Worm (Caenorhabditis elegans) whole organism, L4 larva: ENCODE measurements around the gene tba-7.
A peak's percentile ranks its signal among the peaks of the same experiment; 100 is the strongest.

ENCODE experiments used
- D1046.2 ChIP-seq: fragments of 200-800 bp; sonication (Bioruptor generic); IDR thresholded peaks from 2 replicates; pipeline ENCODE4 v1.3.6; 2022; ENCODE audit warnings: missing genetic modification characterization, missing compliant biosample characterization
- F26F4.8 ChIP-seq: fragments of 200-800 bp; sonication (Bioruptor generic); conservative IDR thresholded peaks from 2 replicates; pipeline ENCODE4 v1.3.6; 2022; ENCODE audit warnings: missing genetic modification characterization, missing compliant biosample characterization
- R02D3.7 ChIP-seq: fragments of 150-350 bp; sonication (generic microtip); optimal IDR thresholded peaks from 3 replicates; lab custom pipeline; 2014; ENCODE audit warnings: missing biosample characterization, missing genetic modification characterization
- T26A8.4 ChIP-seq: fragments of 200-800 bp; sonication (Bioruptor generic); IDR thresholded peaks from 2 replicates; pipeline ENCODE4 v1.3.6; 2022; ENCODE audit warnings: missing genetic modification characterization, missing compliant biosample characterization
- Y105C5A.15 ChIP-seq: fragments of 200-800 bp; sonication (Bioruptor generic); IDR thresholded peaks from 2 replicates; pipeline ENCODE4 v1.3.6; 2022; ENCODE audit warnings: missing genetic modification characterization, missing compliant biosample characterization
- Y48G9A.11 ChIP-seq: fragments of 200-800 bp; sonication (Bioruptor generic); IDR thresholded peaks from 2 replicates; pipeline ENCODE4 v1.3.6; 2022; ENCODE audit warnings: missing genetic modification reagents, missing genetic modification characterization, missing compliant biosample characterization
- Y5F2A.4 ChIP-seq: fragments of 200-800 bp; sonication (Bioruptor generic); optimal IDR thresholded peaks from 2 replicates; lab custom pipeline; 2018; ENCODE audit warnings: mild to moderate bottlenecking, missing genetic modification characterization, missing compliant biosample characterization
- Y75B8A.6 ChIP-seq: fragments of 200-800 bp; sonication (Bioruptor generic); IDR thresholded peaks from 2 replicates; pipeline ENCODE4 v1.3.6; 2022; ENCODE audit warnings: missing genetic modification reagents, missing genetic modification characterization, missing compliant biosample characterization
- ZK337.2 ChIP-seq: fragments of 200-800 bp; sonication (Bioruptor generic); IDR thresholded peaks from 2 replicates; pipeline ENCODE4 v1.3.6; 2022; ENCODE audit warnings: missing genetic modification reagents, missing genetic modification characterization, missing compliant biosample characterization
- ZK546.5 ChIP-seq, 2 experiments: sonication (generic microtip); optimal IDR thresholded peaks; 2 replicates each; lab custom pipeline; 2017; ENCODE audit warnings: missing biosample characterization in 2 of 2, missing genetic modification characterization in 2 of 2
- aha-1 ChIP-seq: fragments of 150-350 bp; peaks from one replicate; lab custom pipeline; 2014; ENCODE audit warnings: missing biosample characterization, missing genetic modification characterization
- ama-1 ChIP-seq: fragments of 150-350 bp; optimal IDR thresholded peaks from 2 replicates; lab custom pipeline; 2014; ENCODE audit warnings: inconsistent platforms, mixed read lengths
- arid-1 ChIP-seq: fragments of 200-800 bp; sonication (Bioruptor generic); conservative IDR thresholded peaks from 2 replicates; pipeline ENCODE4 v1.3.6; 2022; ENCODE audit warnings: missing genetic modification reagents, missing genetic modification characterization, missing compliant biosample characterization
- attf-4 ChIP-seq: sonication (generic microtip); optimal IDR thresholded peaks from 3 replicates; lab custom pipeline; 2017; ENCODE audit warnings: missing biosample characterization, missing genetic modification characterization
- ceh-32 ChIP-seq: sonication (generic microtip); optimal IDR thresholded peaks from 2 replicates; lab custom pipeline; 2016; ENCODE audit warnings: mild to moderate bottlenecking, missing genetic modification characterization, missing compliant biosample characterization; ENCODE audit not compliant: poor library complexity
- ceh-62 ChIP-seq: sonication (generic microtip); optimal IDR thresholded peaks from 2 replicates; lab custom pipeline; 2017; ENCODE audit warnings: missing biosample characterization, missing genetic modification characterization
- daf-19 ChIP-seq: fragments of 200-800 bp; sonication (Bioruptor generic); conservative IDR thresholded peaks from 2 replicates; pipeline ENCODE4 v1.3.6; 2022; ENCODE audit warnings: missing genetic modification characterization, missing compliant biosample characterization
- dpl-1 ChIP-seq: fragments of 150-350 bp; optimal IDR thresholded peaks from 2 replicates; lab custom pipeline; 2014; ENCODE audit warnings: missing biosample characterization, missing genetic modification reagents, missing genetic modification characterization
- dve-1 ChIP-seq: sonication (generic microtip); optimal IDR thresholded peaks from 2 replicates; lab custom pipeline; 2017; ENCODE audit warnings: antibody characterized with exemption, mild to moderate bottlenecking, missing genetic modification characterization, missing compliant biosample characterization; ENCODE audit not compliant: insufficient read depth
- egl-27 ChIP-seq: sonication (generic microtip); optimal IDR thresholded peaks from 3 replicates; lab custom pipeline; 2017; ENCODE audit warnings: missing biosample characterization, missing genetic modification reagents, missing genetic modification characterization
- egl-43 ChIP-seq: fragments of 200-800 bp; sonication (Bioruptor generic); IDR thresholded peaks from 2 replicates; pipeline ENCODE4 v1.3.6; 2022; ENCODE audit warnings: missing genetic modification reagents, missing genetic modification characterization, missing compliant biosample characterization
- hif-1 ChIP-seq, 2 experiments: sonication (generic microtip); optimal IDR thresholded peaks; 2 replicates each; lab custom pipeline; 2016 to 2017; ENCODE audit warnings: missing compliant biosample characterization in 2 of 2, missing genetic modification characterization in 2 of 2, missing genetic modification reagents in 2 of 2, missing genotype in 2 of 2, mild to moderate bottlenecking in 1 of 2
- hlh-11 ChIP-seq: fragments of 200-800 bp; sonication (Bioruptor generic); optimal IDR thresholded peaks from 2 replicates; lab custom pipeline; 2018; ENCODE audit warnings: mild to moderate bottlenecking, missing genetic modification characterization, missing compliant biosample characterization
- hmg-1.1 ChIP-seq: fragments of 200-800 bp; sonication (Bioruptor generic); IDR thresholded peaks from 2 replicates; pipeline ENCODE4 v1.3.6; 2022; ENCODE audit warnings: missing genetic modification reagents, missing genetic modification characterization, missing compliant biosample characterization
- lim-7 ChIP-seq: fragments of 200-800 bp; sonication (Bioruptor generic); IDR thresholded peaks from 2 replicates; pipeline ENCODE4 v1.3.6; 2022; ENCODE audit warnings: missing genetic modification characterization, missing compliant biosample characterization
- lin-1 ChIP-seq: fragments of 200-800 bp; sonication (Bioruptor generic); IDR thresholded peaks from 2 replicates; pipeline ENCODE4 v1.3.6; 2022; ENCODE audit warnings: missing genetic modification reagents, missing genetic modification characterization, missing compliant biosample characterization
- lin-15B ChIP-seq: fragments of 150-350 bp; sonication (generic microtip); optimal IDR thresholded peaks from 3 replicates; lab custom pipeline; 2014; ENCODE audit warnings: missing biosample characterization, missing genetic modification characterization
- lin-29 ChIP-seq: fragments of 200-800 bp; sonication (Bioruptor generic); IDR thresholded peaks from 2 replicates; pipeline ENCODE4 v1.3.6; 2022; ENCODE audit warnings: missing genetic modification reagents, missing genetic modification characterization, missing compliant biosample characterization
- lin-38 ChIP-seq: fragments of 200-800 bp; sonication (Bioruptor generic); IDR thresholded peaks from 2 replicates; pipeline ENCODE4 v1.3.6; 2022; ENCODE audit warnings: missing genetic modification reagents, missing genetic modification characterization, missing compliant biosample characterization
- madf-5 ChIP-seq, 2 experiments: fragments of 200-800 bp; sonication (Bioruptor generic); IDR thresholded peaks; 2 replicates each; pipeline ENCODE4 v1.3.6; 2022; ENCODE audit warnings: missing compliant biosample characterization in 2 of 2, missing genetic modification characterization in 2 of 2
- madf-9 ChIP-seq: fragments of 200-800 bp; sonication (Bioruptor generic); conservative IDR thresholded peaks from 2 replicates; pipeline ENCODE4 v1.3.6; 2022; ENCODE audit warnings: missing genetic modification reagents, missing genetic modification characterization, missing compliant biosample characterization
- mdl-1 ChIP-seq, 2 experiments: fragments of 150-350 bp in 1 of 2; sonication (generic microtip) in 1 of 2; optimal IDR thresholded peaks; 2 replicates each; lab custom pipeline; 2014 to 2017; ENCODE audit warnings: missing biosample characterization in 2 of 2, missing genetic modification characterization in 2 of 2
- mep-1 ChIP-seq: fragments of 150-350 bp; sonication (generic microtip); optimal IDR thresholded peaks from 3 replicates; lab custom pipeline; 2014; ENCODE audit warnings: missing biosample characterization, missing genetic modification characterization
- mxl-3 ChIP-seq: fragments of 200-800 bp; sonication (Bioruptor generic); optimal IDR thresholded peaks from 2 replicates; lab custom pipeline; 2018; ENCODE audit warnings: mild to moderate bottlenecking, missing genetic modification characterization, missing compliant biosample characterization
- nhr-102 ChIP-seq: sonication (generic microtip); optimal IDR thresholded peaks from 2 replicates; lab custom pipeline; 2016; ENCODE audit warnings: mild to moderate bottlenecking, missing genetic modification characterization, moderate library complexity, missing compliant biosample characterization
- nhr-11 ChIP-seq: fragments of 150-350 bp; optimal IDR thresholded peaks from 2 replicates; lab custom pipeline; 2014; ENCODE audit warnings: missing biosample characterization, missing genetic modification characterization
- nhr-28 ChIP-seq: fragments of 150-350 bp; optimal IDR thresholded peaks from 2 replicates; lab custom pipeline; 2014; ENCODE audit warnings: missing biosample characterization, missing genetic modification characterization
- nhr-41 ChIP-seq: fragments of 200-800 bp; sonication (Bioruptor generic); IDR thresholded peaks from 2 replicates; pipeline ENCODE4 v1.3.6; 2022; ENCODE audit warnings: missing genetic modification reagents, missing genetic modification characterization, missing compliant biosample characterization
- nhr-42 ChIP-seq: fragments of 200-800 bp; sonication (Bioruptor generic); IDR thresholded peaks from 2 replicates; pipeline ENCODE4 v1.3.6; 2022; ENCODE audit warnings: missing genetic modification characterization, missing compliant biosample characterization
- nhr-76 ChIP-seq: fragments of 150-350 bp; optimal IDR thresholded peaks from 2 replicates; lab custom pipeline; 2014; ENCODE audit warnings: missing biosample characterization, missing genetic modification characterization
- nhr-77 ChIP-seq: fragments of 150-350 bp; optimal IDR thresholded peaks from 2 replicates; lab custom pipeline; 2014; ENCODE audit warnings: missing biosample characterization, missing genetic modification characterization
- php-3 ChIP-seq: fragments of 200-800 bp; sonication (Bioruptor generic); IDR thresholded peaks from 2 replicates; pipeline ENCODE4 v1.3.6; 2022; ENCODE audit warnings: missing genetic modification reagents, missing genetic modification characterization, missing compliant biosample characterization
- rbr-2 ChIP-seq: sonication (generic microtip); optimal IDR thresholded peaks from 2 replicates; lab custom pipeline; 2016; ENCODE audit warnings: missing genotype, missing genetic modification characterization, missing compliant biosample characterization
- sdz-12 ChIP-seq: fragments of 200-800 bp; sonication (Bioruptor generic); optimal IDR thresholded peaks from 2 replicates; lab custom pipeline; 2018; ENCODE audit warnings: mild to moderate bottlenecking, missing genetic modification characterization, missing compliant biosample characterization
- snpc-1.2 ChIP-seq: fragments of 200-800 bp; sonication (Bioruptor generic); IDR thresholded peaks from 2 replicates; pipeline ENCODE4 v1.3.6; 2022; ENCODE audit warnings: missing genetic modification reagents, missing genetic modification characterization, missing compliant biosample characterization
- snpc-4 ChIP-seq: fragments of 150-350 bp; optimal IDR thresholded peaks from 2 replicates; lab custom pipeline; 2014; ENCODE audit warnings: missing biosample characterization, missing genetic modification characterization
- tra-1 ChIP-seq: fragments of 200-800 bp; sonication (Bioruptor generic); IDR thresholded peaks from 2 replicates; pipeline ENCODE4 v1.3.6; 2022; ENCODE audit warnings: missing genetic modification reagents, missing genetic modification characterization, missing compliant biosample characterization
- vab-7 ChIP-seq: fragments of 200-800 bp; sonication (Bioruptor generic); IDR thresholded peaks from 2 replicates; pipeline ENCODE4 v1.3.6; 2022; ENCODE audit warnings: missing genetic modification reagents, missing genetic modification characterization, missing compliant biosample characterization
- zfp-3 ChIP-seq: fragments of 200-800 bp; sonication (Bioruptor generic); conservative IDR thresholded peaks from 2 replicates; pipeline ENCODE4 v1.3.6; 2022; ENCODE audit warnings: missing genetic modification reagents, missing genetic modification characterization, missing compliant biosample characterization
- zip-11 ChIP-seq: fragments of 200-800 bp; sonication (Bioruptor generic); IDR thresholded peaks from 2 replicates; pipeline ENCODE4 v1.3.6; 2022; ENCODE audit warnings: missing genetic modification characterization, missing compliant biosample characterization
- ztf-11 ChIP-seq: fragments of 150-350 bp; optimal IDR thresholded peaks from 2 replicates; lab custom pipeline; 2014; ENCODE audit warnings: missing biosample characterization, missing genetic modification characterization
- ztf-7 ChIP-seq: fragments of 150-350 bp; optimal IDR thresholded peaks from 2 replicates; lab custom pipeline; 2014; ENCODE audit warnings: missing biosample characterization, missing genetic modification characterization

tba-7 gene

DNA sequence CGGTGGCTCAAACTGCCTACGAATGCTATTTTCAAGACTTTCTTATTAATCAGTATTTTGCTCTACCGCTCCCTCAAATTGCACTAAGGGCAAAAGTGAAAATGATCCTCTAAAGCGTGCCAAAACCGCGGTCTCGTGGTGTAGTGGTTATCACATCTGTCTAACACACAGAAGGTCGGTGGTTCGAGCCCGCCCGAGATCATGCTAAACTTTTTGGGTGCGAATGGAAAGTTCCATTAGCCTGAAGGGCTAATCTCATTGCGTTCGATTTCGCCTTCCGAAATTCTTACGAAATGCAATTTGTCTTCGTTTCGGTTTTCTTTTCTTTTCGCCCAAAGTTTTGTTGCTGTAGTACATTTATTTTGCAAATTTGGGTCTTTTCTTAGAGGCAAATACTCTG lies 18.1 kb downstream of the tba-7 start (continued):
- TF ChIP-seq nhr-11 (tag; lab: Kevin White, UChicago): no peak
- no peak for TF ChIP-seq ama-1 (lab: Kevin White, UChicago)
- no peak for TF ChIP-seq sdz-12 (GFP tag; lab: Kevin White, UChicago)
- TF ChIP-seq Y48G9A.11 (GFP tag; lab: Robert Waterston, UW): peak; percentile 53; the same call in 1 of the 2 replicates
- no peak for TF ChIP-seq lin-15B (tag; lab: Kevin White, UChicago)
- TF ChIP-seq R02D3.7: no peak
- TF ChIP-seq daf-19 (GFP tag; lab: Robert Waterston, UW): 0 out of 2 replicates have a peak, but pooled peaks have one; percentile 65
- TF ChIP-seq nhr-28 (tag; lab: Kevin White, UChicago): no peak
- no peak for TF ChIP-seq dve-1
- TF ChIP-seq rbr-2: no peak
- TF ChIP-seq T26A8.4 (GFP tag; lab: Robert Waterston, UW): 0 out of 2 replicates have a peak, but pooled peaks have one; percentile 39
- no peak for TF ChIP-seq Y105C5A.15 (GFP tag; lab: Robert Waterston, UW)
- TF ChIP-seq ztf-7 (tag; lab: Kevin White, UChicago): no peak
- no peak for TF ChIP-seq egl-27 (tag; lab: Kevin White, UChicago)
- TF ChIP-seq snpc-1.2: no peak
- TF ChIP-seq hmg-1.1: 0 out of 2 replicates have a peak, but pooled peaks have one; percentile 37
- no peak for TF ChIP-seq zfp-3 (GFP tag; lab: Robert Waterston, UW)
- peak; percentile 45 for TF ChIP-seq lin-38 (GFP tag; lab: Robert Waterston, UW)
- peak; percentile 36; the same call in 1 of the 2 replicates for TF ChIP-seq D1046.2 (GFP tag; lab: Robert Waterston, UW)
- no peak for TF ChIP-seq ceh-62
- peak; percentile 59; the same call in 1 of the 2 replicates for TF ChIP-seq Y75B8A.6 (GFP tag; lab: Robert Waterston, UW)
- no peak for TF ChIP-seq dpl-1 (GFP tag; lab: Kevin White, UChicago)
- TF ChIP-seq hlh-11: peak; percentile 10
- no peak for TF ChIP-seq php-3 (GFP tag; lab: Robert Waterston, UW)
- peak; percentile 37 for TF ChIP-seq mep-1
- TF ChIP-seq lin-1 (GFP tag; lab: Robert Waterston, UW): no peak
- no peak for TF ChIP-seq ZK546.5 (tag; optimal IDR thresholded peaks at IDR 0.05; lab: Kevin White, UChicago)
- TF ChIP-seq mxl-3: peak; percentile 41
- no peak for TF ChIP-seq mdl-1 (tag; optimal IDR thresholded peaks at IDR 0.05; lab: Kevin White, UChicago)
- TF ChIP-seq lin-29 (GFP tag; lab: Robert Waterston, UW): no peak
- no peak for TF ChIP-seq snpc-4 (tag; lab: Kevin White, UChicago)
- TF ChIP-seq nhr-77 (tag; lab: Kevin White, UChicago): no peak
- no peak for TF ChIP-seq attf-4 (tag; lab: Kevin White, UChicago)
- TF ChIP-seq aha-1 (tag; lab: Kevin White, UChicago): peak; percentile 48
- no peak for TF ChIP-seq nhr-41 (GFP tag; lab: Robert Waterston, UW)
- TF ChIP-seq arid-1: 0 out of 2 replicates have a peak, but pooled peaks have one; percentile 28
- peak; percentile 44; the same call in 1 of the 2 replicates for TF ChIP-seq nhr-42 (GFP tag; lab: Robert Waterston, UW)
- TF ChIP-seq nhr-102 (tag; lab: Kevin White, UChicago): no peak
- peak; percentile 69 for TF ChIP-seq vab-7 (GFP tag; lab: Robert Waterston, UW)
- no peak for TF ChIP-seq Y5F2A.4 (GFP tag; lab: Kevin White, UChicago)
- peak; percentile 78 for TF ChIP-seq egl-43 (GFP tag; lab: Robert Waterston, UW)
- no peak for TF ChIP-seq madf-5 (GFP tag; IDR thresholded peaks at IDR 0.05; lab: Robert Waterston, UW)
- peak; percentile 69 for TF ChIP-seq lim-7 (GFP tag; lab: Robert Waterston, UW)
- TF ChIP-seq nhr-76 (tag; lab: Kevin White, UChicago): no peak
- no peak for TF ChIP-seq zip-11
- no peak for TF ChIP-seq ztf-11 (tag; lab: Kevin White, UChicago)
- TF ChIP-seq madf-9: no peak; the same call in 1 of the 2 replicates
- TF ChIP-seq ZK337.2: peak; percentile 24; the same call in 1 of the 2 replicates
- no peak for TF ChIP-seq hif-1 (tag; optimal IDR thresholded peaks at IDR 0.05; lab: Kevin White, UChicago)
- no peak for TF ChIP-seq F26F4.8
- no peak for TF ChIP-seq ceh-32 (tag; lab: Kevin White, UChicago)
- peak; percentile 56; the same call in 1 of the 2 replicates for TF ChIP-seq tra-1 (GFP tag; lab: Robert Waterston, UW)
